Fruit fly (Drosophila melanogaster) whole organism, embryonic: ENCODE data around the gene Sfp78E.
A peak's percentile ranks its signal among the peaks of the same experiment; 100 is the strongest.

Experiments used
- Bgb ChIP-seq: fragments of 200-800 bp; sonication (Bioruptor generic); IDR thresholded peaks from 2 replicates; pipeline ENCODE4 v1.3.6; 2022; ENCODE audit warnings: missing biosample characterization, missing genetic modification characterization; ENCODE audit not compliant: partially characterized antibody
- Bteb2 ChIP-seq: fragments of 200-800 bp; sonication (Bioruptor generic); optimal IDR thresholded peaks from 2 replicates; lab custom pipeline; 2016; ENCODE audit warnings: missing biosample characterization, missing genetic modification characterization
- C15 ChIP-seq: fragments of 200-800 bp; sonication (Bioruptor generic); IDR thresholded peaks from 3 replicates; pipeline ENCODE4 v1.3.6; 2022; ENCODE audit warnings: missing biosample characterization, missing genetic modification characterization
- CG10267 ChIP-seq: fragments of 200-800 bp; sonication (Bioruptor generic); optimal IDR thresholded peaks from 2 replicates; lab custom pipeline; 2018; ENCODE audit warnings: missing biosample characterization, mild to moderate bottlenecking, missing genetic modification characterization, moderate library complexity
- CG11085 ChIP-seq: fragments of 200-800 bp; sonication (Bioruptor generic); IDR thresholded peaks from 2 replicates; pipeline ENCODE4 v1.3.6; 2022; ENCODE audit warnings: missing biosample characterization, missing genetic modification characterization
- CG11247 ChIP-seq: fragments of 200-800 bp; sonication (Bioruptor generic); IDR thresholded peaks from 2 replicates; pipeline ENCODE4 v1.3.6; 2022; ENCODE audit warnings: missing biosample characterization, missing genetic modification characterization
- CG11398 ChIP-seq: fragments of 200-800 bp; sonication (Bioruptor generic); optimal IDR thresholded peaks from 2 replicates; lab custom pipeline; 2016; ENCODE audit warnings: missing biosample characterization, missing genetic modification characterization
- CG11456 ChIP-seq: fragments of 200-800 bp; sonication (Bioruptor generic); IDR thresholded peaks from 3 replicates; pipeline ENCODE4 v1.3.6; 2022; ENCODE audit warnings: missing biosample characterization, missing genetic modification characterization
- CG12659 ChIP-seq: fragments of 200-800 bp; sonication (Bioruptor generic); optimal IDR thresholded peaks from 3 replicates; lab custom pipeline; 2017; ENCODE audit warnings: mild to moderate bottlenecking, missing biosample characterization, missing genetic modification reagents, missing genetic modification characterization
- CG13123 ChIP-seq: fragments of 200-800 bp; sonication (Bioruptor generic); optimal IDR thresholded peaks from 2 replicates; lab custom pipeline; 2016; ENCODE audit warnings: missing biosample characterization, missing genetic modification characterization
- CG15011 ChIP-seq: fragments of 200-800 bp; sonication (Bioruptor generic); optimal IDR thresholded peaks from 3 replicates; lab custom pipeline; 2018; ENCODE audit warnings: missing biosample characterization, mild to moderate bottlenecking, missing genetic modification characterization
- CG1603 ChIP-seq: fragments of 200-800 bp; sonication (Bioruptor generic); optimal IDR thresholded peaks from 2 replicates; lab custom pipeline; 2019; ENCODE audit warnings: missing biosample characterization, mild to moderate bottlenecking, missing genetic modification characterization, moderate library complexity
- CG31224 ChIP-seq: fragments of 200-800 bp; sonication (Bioruptor generic); IDR thresholded peaks from 2 replicates; pipeline ENCODE4 v1.3.6; 2022; ENCODE audit warnings: missing biosample characterization, missing genetic modification characterization
- CG34224 ChIP-seq: fragments of 200-800 bp; sonication (Bioruptor generic); IDR thresholded peaks from 3 replicates; pipeline ENCODE4 v1.3.6; 2022; ENCODE audit warnings: missing biosample characterization, missing genetic modification characterization; ENCODE audit not compliant: partially characterized antibody
- CG4360 ChIP-seq: fragments of 200-800 bp; sonication (Bioruptor generic); IDR thresholded peaks from 2 replicates; pipeline ENCODE4 v1.3.6; 2022; ENCODE audit warnings: missing biosample characterization, missing genetic modification characterization
- CG43689 ChIP-seq: fragments of 200-800 bp; sonication (Bioruptor generic); IDR thresholded peaks from 2 replicates; pipeline ENCODE4 v1.3.6; 2022; ENCODE audit warnings: missing biosample characterization, missing genetic modification characterization
- CG6654 ChIP-seq: fragments of 200-800 bp; sonication (Bioruptor generic); optimal IDR thresholded peaks from 2 replicates; lab custom pipeline; 2017; ENCODE audit warnings: missing biosample characterization, mild to moderate bottlenecking, missing genetic modification characterization
- CG6689 ChIP-seq: fragments of 200-800 bp; sonication (Bioruptor generic); IDR thresholded peaks from 2 replicates; pipeline ENCODE4 v1.3.6; 2022; ENCODE audit warnings: missing biosample characterization, missing genetic modification characterization
- CG7987 ChIP-seq: fragments of 200-800 bp; sonication (Bioruptor generic); optimal IDR thresholded peaks from 2 replicates; lab custom pipeline; 2018; ENCODE audit warnings: missing biosample characterization, mild to moderate bottlenecking, missing genetic modification characterization, moderate library complexity
- CTCF ChIP-seq: fragments of 200-800 bp; sonication (Bioruptor generic); optimal IDR thresholded peaks from 2 replicates; lab custom pipeline; 2017; ENCODE audit warnings: missing biosample characterization, mild to moderate bottlenecking, missing genetic modification characterization, moderate library complexity
- CoRest ChIP-seq: fragments of 200-800 bp; sonication (Bioruptor generic); optimal IDR thresholded peaks from 3 replicates; lab custom pipeline; 2018; ENCODE audit warnings: missing biosample characterization, mild to moderate bottlenecking, missing genetic modification characterization, moderate library complexity
- Ets65A ChIP-seq: fragments of 200-800 bp; sonication (Bioruptor generic); peaks from one replicate; lab custom pipeline; 2016; ENCODE audit warnings: missing biosample characterization, missing genetic modification characterization
- H15 ChIP-seq: fragments of 200-800 bp; sonication (Bioruptor generic); IDR thresholded peaks from 3 replicates; pipeline ENCODE4 v1.3.6; 2022; ENCODE audit warnings: missing biosample characterization, missing genetic modification characterization
- HHEX ChIP-seq: fragments of 200-800 bp; sonication (Bioruptor generic); optimal IDR thresholded peaks from 3 replicates; lab custom pipeline; 2017; ENCODE audit warnings: missing biosample characterization, mild to moderate bottlenecking, missing genetic modification characterization, missing genetic modification reagents
- Kr ChIP-seq: fragments of 200-800 bp; sonication (Bioruptor generic); optimal IDR thresholded peaks from 2 replicates; lab custom pipeline; 2017; ENCODE audit warnings: missing biosample characterization, mild to moderate bottlenecking, missing genetic modification characterization
- NC2α ChIP-seq: fragments of 200-800 bp; sonication (Bioruptor generic); optimal IDR thresholded peaks from 2 replicates; lab custom pipeline; 2016; ENCODE audit warnings: missing biosample characterization, missing genetic modification characterization
- Nf-YB ChIP-seq: fragments of 200-800 bp; sonication (Bioruptor generic); optimal IDR thresholded peaks from 3 replicates; lab custom pipeline; 2019; ENCODE audit warnings: missing biosample characterization, mild to moderate bottlenecking, missing genetic modification characterization, moderate library complexity
- Pdp1 ChIP-seq, 2 experiments: fragments of 200-800 bp; sonication (Bioruptor generic); optimal IDR thresholded peaks; 3 replicates each; lab custom pipeline; 2016; ENCODE audit warnings: missing biosample characterization in 2 of 2, missing genetic modification characterization in 2 of 2, mild to moderate bottlenecking in 1 of 2, moderate library complexity in 1 of 2
- Poxn ChIP-seq: fragments of 200-800 bp; sonication (Bioruptor generic); IDR thresholded peaks from 2 replicates; pipeline ENCODE4 v1.3.6; 2022; ENCODE audit warnings: missing biosample characterization, missing genetic modification characterization
- Sox102F ChIP-seq: fragments of 200-800 bp; sonication (Bioruptor generic); optimal IDR thresholded peaks from 2 replicates; lab custom pipeline; 2018; ENCODE audit warnings: missing biosample characterization, mild to moderate bottlenecking, missing genetic modification characterization, moderate library complexity
- Stat92E ChIP-seq, 3 experiments: fragments of >200 bp in 2 of 3; fragments of 200-800 bp in 1 of 3; sonication (Bioruptor generic) in 1 of 3; optimal IDR thresholded peaks; 2 replicates each; lab custom pipeline; 2017 to 2019; ENCODE audit warnings: missing biosample characterization in 3 of 3, missing genetic modification characterization in 3 of 3, mild to moderate bottlenecking in 1 of 3, moderate library complexity in 1 of 3
- ac ChIP-seq: fragments of 200-800 bp; sonication (Bioruptor generic); optimal IDR thresholded peaks from 3 replicates; lab custom pipeline; 2017; ENCODE audit warnings: missing biosample characterization, mild to moderate bottlenecking, missing genetic modification characterization
- bbx ChIP-seq: fragments of 200-800 bp; sonication (Bioruptor generic); IDR thresholded peaks from 2 replicates; pipeline ENCODE4 v1.3.6; 2022; ENCODE audit warnings: missing biosample characterization, missing genetic modification characterization; ENCODE audit not compliant: partially characterized antibody
- chm ChIP-seq: fragments of 200-800 bp; sonication (Bioruptor generic); IDR thresholded peaks from 2 replicates; pipeline ENCODE4 v1.3.6; 2022; ENCODE audit warnings: missing biosample characterization, missing genetic modification characterization
- crol ChIP-seq: fragments of 200-800 bp; sonication (Bioruptor generic); IDR thresholded peaks from 2 replicates; pipeline ENCODE4 v1.3.6; 2022; ENCODE audit warnings: missing biosample characterization, missing genetic modification characterization
- da ChIP-seq: fragments of 200-800 bp; sonication (Bioruptor generic); optimal IDR thresholded peaks from 2 replicates; lab custom pipeline; 2016; ENCODE audit warnings: missing biosample characterization, missing genetic modification characterization
- gcm ChIP-seq: fragments of 200-800 bp; sonication (Bioruptor generic); optimal IDR thresholded peaks from 2 replicates; lab custom pipeline; 2019; ENCODE audit warnings: missing biosample characterization, mild to moderate bottlenecking, missing genetic modification characterization, moderate library complexity
- h ChIP-seq: fragments of >200 bp; optimal IDR thresholded peaks from 2 replicates; lab custom pipeline; 2017
- her ChIP-seq: fragments of 200-800 bp; sonication (Bioruptor generic); optimal IDR thresholded peaks from 2 replicates; lab custom pipeline; 2016; ENCODE audit warnings: missing biosample characterization, missing genetic modification characterization
- jing ChIP-seq: fragments of 200-800 bp; sonication (Bioruptor generic); optimal IDR thresholded peaks from 2 replicates; lab custom pipeline; 2018; ENCODE audit warnings: missing biosample characterization, mild to moderate bottlenecking, missing genetic modification characterization
- kay ChIP-seq: fragments of 200-800 bp; sonication (Bioruptor generic); optimal IDR thresholded peaks from 2 replicates; lab custom pipeline; 2016; ENCODE audit warnings: missing biosample characterization, missing genetic modification characterization
- lov ChIP-seq, 2 experiments: fragments of 200-800 bp in 1 of 2; fragments of >200 bp in 1 of 2; sonication (Bioruptor generic) in 1 of 2; IDR thresholded peaks in 1 of 2; optimal IDR thresholded peaks in 1 of 2; 2 replicates in 1 of 2; 3 replicates in 1 of 2; pipeline versions ENCODE4 v1.3.6 to Lab custom; 2017 to 2022; ENCODE audit warnings: missing biosample characterization in 1 of 2, missing genetic modification characterization in 1 of 2
- pfk ChIP-seq: fragments of 200-800 bp; sonication (Bioruptor generic); optimal IDR thresholded peaks from 2 replicates; lab custom pipeline; 2018; ENCODE audit warnings: missing biosample characterization, mild to moderate bottlenecking, missing genetic modification characterization, moderate library complexity
- pnt ChIP-seq: fragments of 200-800 bp; sonication (Bioruptor generic); optimal IDR thresholded peaks from 3 replicates; lab custom pipeline; 2016; ENCODE audit warnings: missing biosample characterization, missing genetic modification characterization
- pros ChIP-seq: fragments of 200-800 bp; sonication (Bioruptor generic); optimal IDR thresholded peaks from 3 replicates; lab custom pipeline; 2019; ENCODE audit warnings: missing biosample characterization, mild to moderate bottlenecking, missing genetic modification characterization, moderate library complexity
- sd ChIP-seq: fragments of 200-800 bp; sonication (Bioruptor generic); optimal IDR thresholded peaks from 3 replicates; lab custom pipeline; 2018; ENCODE audit warnings: missing biosample characterization, mild to moderate bottlenecking, missing genetic modification characterization, moderate library complexity
- sna ChIP-seq: fragments of 200-800 bp; sonication (Bioruptor generic); IDR thresholded peaks from 2 replicates; pipeline ENCODE4 v1.3.6; 2022; ENCODE audit warnings: missing biosample characterization, missing genetic modification characterization; ENCODE audit not compliant: partially characterized antibody
- tll ChIP-seq, 2 experiments: fragments of 200-800 bp in 1 of 2; fragments of >200 bp in 1 of 2; sonication (Bioruptor generic) in 1 of 2; optimal IDR thresholded peaks; 2 replicates each; lab custom pipeline; 2017 to 2019; ENCODE audit warnings: missing biosample characterization in 2 of 2, missing genetic modification characterization in 2 of 2, mild to moderate bottlenecking in 1 of 2, moderate library complexity in 1 of 2
- tx ChIP-seq: fragments of 200-800 bp; sonication (Bioruptor generic); optimal IDR thresholded peaks from 2 replicates; lab custom pipeline; 2016; ENCODE audit warnings: missing biosample characterization, missing genetic modification characterization
- zfh1 ChIP-seq: fragments of 200-800 bp; sonication (Bioruptor generic); IDR thresholded peaks from 3 replicates; pipeline ENCODE4 v1.3.6; 2022; ENCODE audit warnings: missing biosample characterization, missing genetic modification characterization

The Sfp78E gene

DNA sequence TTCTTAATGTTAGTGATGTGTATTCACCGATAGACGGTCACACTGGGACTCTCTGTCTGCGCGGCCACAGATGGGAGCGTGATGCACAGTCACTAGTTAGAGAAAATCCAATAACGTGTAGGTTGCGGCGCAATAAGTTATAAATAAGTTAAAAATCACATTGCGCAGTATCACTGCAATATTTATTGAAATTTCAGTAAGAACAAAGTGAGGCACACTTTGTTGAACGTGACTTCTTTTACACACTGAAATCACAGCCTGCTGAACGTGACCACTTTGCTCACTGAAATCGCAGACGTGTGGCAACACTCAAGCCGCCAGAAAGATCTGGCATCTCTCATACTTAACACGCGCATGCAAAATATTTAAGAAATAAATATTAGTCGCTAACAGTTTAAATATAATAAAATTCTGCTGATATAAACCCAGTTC, 44.8 kb upstream of the Sfp78E start, which contains the start of the genes CG11247 and Polr2H (continued):
- peak; percentile 58 for TF ChIP-seq CG34224 (GFP tag; lab: Robert Waterston, UW)
- peak; percentile 91 for TF ChIP-seq H15
- TF ChIP-seq C15 (GFP tag; lab: Robert Waterston, UW) = peak; percentile 79; the same call in 1 of the 3 replicates
- TF ChIP-seq NC2α (GFP tag; lab: Kevin White, UChicago) = peak; percentile 77
- 0 out of 2 replicates have a peak, but pooled peaks have one; percentile 34 for TF ChIP-seq CG4360
- peak; percentile 55 for TF ChIP-seq CG7987
- TF ChIP-seq sna (GFP tag; lab: Robert Waterston, UW) = peak; percentile 77
- peak; percentile 52 for TF ChIP-seq Nf-YB (GFP tag; lab: Kevin White, UChicago)
- TF ChIP-seq CTCF (GFP tag; lab: Kevin White, UChicago) = no peak
- TF ChIP-seq CG31224 = peak; percentile 82
- peak; percentile 93 for TF ChIP-seq CoRest (tag; lab: Kevin White, UChicago)

DNA sequence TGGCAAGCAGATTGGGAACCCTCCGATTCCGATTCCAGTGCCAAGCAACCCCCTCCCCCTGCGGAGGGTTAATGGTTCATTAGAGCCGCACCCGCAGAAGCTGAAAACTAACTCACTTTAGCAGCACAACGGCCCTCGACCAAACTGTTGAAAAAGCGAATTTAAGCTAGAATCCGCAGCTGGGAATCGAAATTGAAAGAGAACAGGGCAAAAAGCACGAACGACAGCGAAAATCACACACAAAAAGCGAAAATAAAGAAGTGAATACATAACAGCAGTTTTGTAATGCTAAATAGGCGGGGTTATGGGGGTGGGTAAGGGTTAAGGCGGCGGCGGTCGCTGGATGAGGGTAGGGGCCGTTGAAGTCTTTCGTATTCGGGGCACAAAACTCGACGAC, 43.9 kb upstream of the Sfp78E start:
- no peak for TF ChIP-seq CG6654
- TF ChIP-seq CG43689 = no peak
- no peak for TF ChIP-seq pnt (GFP tag; lab: Kevin White, UChicago)
- TF ChIP-seq CG11398 = no peak
- no peak for TF ChIP-seq sd (tag; lab: Kevin White, UChicago)
- TF ChIP-seq CG11456 = no peak
- TF ChIP-seq da (GFP tag; lab: Kevin White, UChicago) = no peak
- TF ChIP-seq Stat92E (GFP tag; optimal IDR thresholded peaks at IDR 0.05; lab: Kevin White, UChicago) = no peak
- TF ChIP-seq CG10267 (tag; lab: Kevin White, UChicago) = no peak
- no peak for TF ChIP-seq ac (GFP tag; lab: Kevin White, UChicago)
- TF ChIP-seq CG11085 (GFP tag; lab: Robert Waterston, UW) = no peak
- TF ChIP-seq tll (GFP tag; optimal IDR thresholded peaks at IDR 0.05; lab: Kevin White, UChicago) = no peak
- TF ChIP-seq HHEX = no peak
- TF ChIP-seq Bgb = no peak
- no peak for TF ChIP-seq her (GFP tag; lab: Kevin White, UChicago)
- no peak for TF ChIP-seq CG6689
- TF ChIP-seq Pdp1 (GFP tag; optimal IDR thresholded peaks at IDR 0.05; lab: Kevin White, UChicago) = peak in 1 of 2 experiments; percentile 9
- no peak for TF ChIP-seq h
- no peak for TF ChIP-seq Ets65A (GFP tag; lab: Kevin White, UChicago)
- TF ChIP-seq Bteb2 = no peak
- TF ChIP-seq crol (GFP tag; lab: Robert Waterston, UW) = peak; percentile 25; the same call in 1 of the 2 replicates
- no peak for TF ChIP-seq CG13123 (GFP tag; lab: Kevin White, UChicago)
- TF ChIP-seq CG15011 (GFP tag; lab: Kevin White, UChicago) = no peak
- TF ChIP-seq Kr (GFP tag; lab: Kevin White, UChicago) = peak; percentile 11
- peak; percentile 26 for TF ChIP-seq pros
- TF ChIP-seq gcm (GFP tag; lab: Kevin White, UChicago) = peak; percentile 71
- TF ChIP-seq pfk (GFP tag; lab: Kevin White, UChicago) = no peak
- TF ChIP-seq Sox102F (GFP tag; lab: Kevin White, UChicago) = no peak
- 0 out of 2 replicates have a peak, but pooled peaks have one; percentile 22 for TF ChIP-seq chm
- TF ChIP-seq CG11247 = peak; percentile 61; the same call in 1 of the 2 replicates
- no peak for TF ChIP-seq Poxn (GFP tag; lab: Robert Waterston, UW)
- no peak for TF ChIP-seq tx (GFP tag; lab: Kevin White, UChicago)
- TF ChIP-seq kay (GFP tag; lab: Kevin White, UChicago) = no peak
- TF ChIP-seq bbx = no peak
- TF ChIP-seq jing = no peak
- TF ChIP-seq lov (optimal IDR thresholded peaks at IDR 0.05; lab: Kevin White, UChicago) = no peak
- no peak for TF ChIP-seq lov (GFP tag; IDR thresholded peaks at IDR 0.05; lab: Robert Waterston, UW)
- no peak for TF ChIP-seq CG1603 (tag; lab: Kevin White, UChicago)
- no peak for TF ChIP-seq zfh1 (GFP tag; lab: Robert Waterston, UW)
- no peak for TF ChIP-seq CG12659 (GFP tag; lab: Kevin White, UChicago)
